Worm (Caenorhabditis elegans) whole organism, L1 larva: ENCODE results near the gene mlh-1.
"Not testable (repeated sequence)": the region's sequence is repeated elsewhere in the genome, so short reads cannot be mapped to it uniquely, and the experiment has no call there.

Experiments used
- aha-1 ChIP-seq: fragments of 150-350 bp; optimal IDR thresholded peaks from 2 replicates; lab custom pipeline; 2014; ENCODE audit warnings: missing biosample characterization, missing genetic modification characterization
- ceh-8 ChIP-seq: fragments of 200-800 bp; sonication (Bioruptor generic); optimal IDR thresholded peaks from 2 replicates; lab custom pipeline; 2018; ENCODE audit warnings: mild to moderate bottlenecking, missing genetic modification characterization, moderate library complexity, missing compliant biosample characterization
- ceh-82 ChIP-seq, 3 experiments: fragments of 150-350 bp in 1 of 3; sonication (generic microtip) in 2 of 3; optimal IDR thresholded peaks; 2 replicates each; lab custom pipeline; 2014 to 2017; ENCODE audit warnings: missing biosample characterization in 3 of 3, missing genetic modification characterization in 3 of 3
- ces-1 ChIP-seq: fragments of 150-350 bp; optimal IDR thresholded peaks from 2 replicates; lab custom pipeline; 2014; ENCODE audit warnings: missing biosample characterization, missing genetic modification reagents, missing genetic modification characterization
- dpl-1 ChIP-seq, 3 experiments: fragments of 150-350 bp in 2 of 3; sonication (generic microtip) in 1 of 3; optimal IDR thresholded peaks; 2 replicates each; lab custom pipeline; 2014 to 2017; ENCODE audit warnings: missing biosample characterization in 3 of 3, missing genetic modification characterization in 3 of 3, missing genetic modification reagents in 3 of 3
- efl-1 ChIP-seq, 4 experiments: fragments of 150-350 bp; optimal IDR thresholded peaks in 3 of 4; peaks in 1 of 4; 1 replicate in 1 of 4; 2 replicates in 3 of 4; lab custom pipeline; 2014; ENCODE audit warnings: missing biosample characterization in 2 of 4, missing genetic modification characterization in 2 of 4, missing genetic modification reagents in 2 of 4
- egl-27 ChIP-seq, 2 experiments: fragments of 150-350 bp in 1 of 2; sonication (generic microtip); optimal IDR thresholded peaks; 3 replicates each; lab custom pipeline; 2017 to 2018; ENCODE audit warnings: missing biosample characterization in 2 of 2, missing genetic modification characterization in 2 of 2, missing genetic modification reagents in 2 of 2
- fkh-8 ChIP-seq: sonication (generic microtip); optimal IDR thresholded peaks from 2 replicates; lab custom pipeline; 2016; ENCODE audit warnings: mild to moderate bottlenecking, missing genetic modification characterization, missing compliant biosample characterization
- grh-1 ChIP-seq: fragments of 200-800 bp; sonication (Bioruptor generic); IDR thresholded peaks from 2 replicates; pipeline ENCODE4 v1.3.6; 2022; ENCODE audit warnings: missing genetic modification reagents, missing genetic modification characterization, missing compliant biosample characterization
- hlh-17 ChIP-seq: fragments of 200-800 bp; sonication (Bioruptor generic); optimal IDR thresholded peaks from 2 replicates; lab custom pipeline; 2018; ENCODE audit warnings: missing genetic modification characterization, mild to moderate bottlenecking, missing compliant biosample characterization, moderate library complexity, borderline replicate concordance
- hlh-4 ChIP-seq: sonication (generic microtip); optimal IDR thresholded peaks from 2 replicates; lab custom pipeline; 2016; ENCODE audit warnings: mild to moderate bottlenecking, missing genetic modification characterization, missing compliant biosample characterization
- hpl-2 ChIP-seq: fragments of 150-350 bp; optimal IDR thresholded peaks from 2 replicates; lab custom pipeline; 2014; ENCODE audit warnings: missing biosample characterization, missing genetic modification reagents, missing genetic modification characterization
- irx-1 ChIP-seq: sonication (generic microtip); optimal IDR thresholded peaks from 2 replicates; lab custom pipeline; 2016; ENCODE audit warnings: missing genetic modification characterization, missing compliant biosample characterization
- lin-14 ChIP-seq: fragments of 200-800 bp; sonication (Bioruptor generic); optimal IDR thresholded peaks from 2 replicates; lab custom pipeline; 2018; ENCODE audit warnings: mild to moderate bottlenecking, missing genetic modification characterization, moderate library complexity, missing compliant biosample characterization
- lin-35 ChIP-seq, 2 experiments: fragments of 150-350 bp; optimal IDR thresholded peaks; 2 replicates each; lab custom pipeline; 2014; ENCODE audit warnings: missing biosample characterization in 2 of 2, missing genetic modification characterization in 2 of 2, missing genetic modification reagents in 2 of 2
- mef-2 ChIP-seq: fragments of 150-350 bp; optimal IDR thresholded peaks from 2 replicates; lab custom pipeline; 2014; ENCODE audit warnings: missing biosample characterization, missing genetic modification characterization
- nhr-11 ChIP-seq: fragments of 150-350 bp; optimal IDR thresholded peaks from 2 replicates; lab custom pipeline; 2014; ENCODE audit warnings: missing biosample characterization, missing genetic modification characterization
- nhr-47 ChIP-seq: sonication (generic microtip); optimal IDR thresholded peaks from 2 replicates; lab custom pipeline; 2016; ENCODE audit warnings: mild to moderate bottlenecking, missing genetic modification characterization, moderate library complexity, missing compliant biosample characterization
- nhr-90 ChIP-seq: sonication (generic microtip); optimal IDR thresholded peaks from 2 replicates; lab custom pipeline; 2016; ENCODE audit warnings: mild to moderate bottlenecking, missing genetic modification characterization, missing compliant biosample characterization; ENCODE audit not compliant: poor library complexity
- pag-3 ChIP-seq: sonication (generic microtip); optimal IDR thresholded peaks from 2 replicates; lab custom pipeline; 2017; ENCODE audit warnings: missing genetic modification characterization, mild to moderate bottlenecking, missing compliant biosample characterization, antibody characterized with exemption, borderline replicate concordance; ENCODE audit not compliant: insufficient read depth
- pqm-1 ChIP-seq: sonication (generic microtip); optimal IDR thresholded peaks from 3 replicates; lab custom pipeline; 2017; ENCODE audit warnings: missing biosample characterization, missing genetic modification characterization
- skn-1 ChIP-seq: fragments of 150-350 bp; optimal IDR thresholded peaks from 2 replicates; lab custom pipeline; 2014; ENCODE audit warnings: missing biosample characterization, missing genetic modification characterization
- snpc-4 ChIP-seq: fragments of 150-350 bp; optimal IDR thresholded peaks from 2 replicates; lab custom pipeline; 2014; ENCODE audit warnings: missing biosample characterization, missing genetic modification characterization
- snu-23 ChIP-seq: sonication (generic microtip); optimal IDR thresholded peaks from 2 replicates; lab custom pipeline; 2016; ENCODE audit warnings: missing genetic modification characterization, missing compliant biosample characterization
- sox-4 ChIP-seq: sonication (generic microtip); optimal IDR thresholded peaks from 2 replicates; lab custom pipeline; 2016; ENCODE audit warnings: missing genetic modification characterization, missing compliant biosample characterization
- swsn-7 ChIP-seq: sonication (generic microtip); optimal IDR thresholded peaks from 2 replicates; lab custom pipeline; 2016; ENCODE audit warnings: missing genetic modification characterization, missing compliant biosample characterization
- tbx-2 ChIP-seq: sonication (generic microtip); optimal IDR thresholded peaks from 2 replicates; lab custom pipeline; 2016; ENCODE audit warnings: missing genetic modification characterization, missing compliant biosample characterization
- unc-130 ChIP-seq: fragments of 150-350 bp; optimal IDR thresholded peaks from 2 replicates; lab custom pipeline; 2017; ENCODE audit warnings: missing biosample characterization, missing genetic modification characterization, inconsistent platforms
- unc-30 ChIP-seq: sonication (generic microtip); optimal IDR thresholded peaks from 2 replicates; lab custom pipeline; 2017; ENCODE audit warnings: missing biosample characterization, missing genetic modification characterization
- ztf-4 ChIP-seq: fragments of 150-350 bp; optimal IDR thresholded peaks from 2 replicates; lab custom pipeline; 2014; ENCODE audit warnings: missing biosample characterization, missing genetic modification characterization

The mlh-1 gene

DNA sequence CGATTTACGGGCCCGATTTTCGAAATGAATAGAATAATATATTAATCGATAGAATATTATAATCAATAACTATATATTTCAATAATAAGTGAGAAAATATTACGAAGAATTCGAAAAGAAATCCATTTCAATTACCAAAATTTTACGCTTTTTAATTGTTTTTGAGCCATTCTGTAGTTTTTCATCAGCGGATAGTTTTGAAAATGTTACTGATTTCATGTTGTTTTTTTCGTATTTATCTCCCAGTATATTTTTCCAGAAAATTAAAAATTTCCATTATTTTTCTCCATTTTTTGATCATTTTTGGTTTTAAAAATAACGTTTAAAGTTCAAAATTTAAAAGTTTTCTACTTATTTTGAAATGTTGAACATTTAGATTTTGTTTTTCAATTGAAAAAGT is 8.7 kb downstream of the mlh-1 start, which contains the start of gene T28A8.3:
T28A8.3 (plus strand) TSS at position 301 of the 400 bp plus-strand sequence.
- TF ChIP-seq nhr-47 (no peak), egl-27 (tag; optimal IDR thresholded peaks at IDR 0.05; lab: Kevin White, UChicago) (no peak), pag-3 (tag; lab: Kevin White, UChicago) (no peak), ceh-8 (GFP tag; lab: Kevin White, UChicago) (no peak), aha-1 (tag; lab: Kevin White, UChicago) (no peak), ztf-4 (tag; lab: Kevin White, UChicago) (no peak), snu-23 (no peak), lin-14 (GFP tag; lab: Kevin White, UChicago) (no peak), snpc-4 (no peak)
- TF ChIP-seq, all 84 proteins: peak for 0

ce11 chrIII:13503379-13503778 is 11.0 kb downstream of the mlh-1 start, which contains the start of gene T28A8.4:
T28A8.4 (plus strand) TSS chrIII:13503679.
- TF ChIP-seq hlh-17 (GFP tag; lab: Kevin White, UChicago) (no peak), hpl-2 (GFP tag; lab: Kevin White, UChicago) (no peak), nhr-47 (no peak), tbx-2 (tag; lab: Kevin White, UChicago) (no peak), unc-130 (tag; lab: Kevin White, UChicago) (no peak), dpl-1 (GFP tag; optimal IDR thresholded peaks at IDR 0.05; lab: Kevin White, UChicago) (no peak), egl-27 (tag; optimal IDR thresholded peaks at IDR 0.05; lab: Kevin White, UChicago) (no peak), ceh-82 (tag; optimal IDR thresholded peaks at IDR 0.05; lab: Kevin White, UChicago) (no peak), hlh-4 (no peak)

- TF ChIP-seq fkh-8 (tag; lab: Kevin White, UChicago) = no peak
- no peak for TF ChIP-seq irx-1
- TF ChIP-seq hlh-17 (GFP tag; lab: Kevin White, UChicago) = no peak
- no peak for TF ChIP-seq sox-4 (tag; lab: Kevin White, UChicago)
- TF ChIP-seq ztf-4 (tag; lab: Kevin White, UChicago) = no peak
- TF ChIP-seq unc-30 (tag; lab: Kevin White, UChicago) = no peak
- no peak for TF ChIP-seq nhr-90 (tag; lab: Kevin White, UChicago)
- no peak for TF ChIP-seq pqm-1
- TF ChIP-seq ces-1 (GFP tag; lab: Kevin White, UChicago) = no peak
These were observed 11.9 kb downstream of the mlh-1 start, which contains the start of gene T28A8.8 for ce11 chrIII:13502513-13502912. T28A8.8 (plus strand) TSS chrIII:13502813.

DNA sequence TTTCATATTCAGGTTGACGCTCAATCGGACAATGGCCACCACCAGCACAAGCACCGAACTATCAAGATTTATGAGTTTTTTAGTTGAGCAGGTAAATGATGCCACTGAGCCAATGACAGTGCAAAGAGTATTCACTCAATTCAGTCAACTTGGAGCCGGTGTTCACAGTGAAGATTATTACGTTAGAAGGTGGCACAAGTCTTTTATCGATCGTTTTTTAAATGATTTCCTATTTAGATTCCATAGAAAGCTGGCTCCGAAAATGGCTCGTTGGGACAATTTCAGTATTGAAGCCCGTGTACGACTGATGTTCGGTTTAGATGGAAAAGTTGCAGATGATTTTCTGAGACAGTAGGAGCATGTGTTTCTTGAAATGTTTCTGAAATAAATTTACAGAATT is 12.8 kb downstream of the mlh-1 start, which contains the start of gene T28A8.5:
T28A8.5 (plus strand) TSS at position 32 of the 400 bp plus-strand sequence.
- no peak for TF ChIP-seq efl-1 (optimal IDR thresholded peaks at IDR 0.05; lab: Kevin White, UChicago)
- TF ChIP-seq efl-1 (GFP tag; optimal IDR thresholded peaks at IDR 0.05 in 1 of 2; lab: Kevin White, UChicago) = peak in 1 of 2 experiments; percentile 84
- TF ChIP-seq ztf-4 (tag; lab: Kevin White, UChicago) = no peak
- TF ChIP-seq swsn-7 (tag; lab: Kevin White, UChicago) = no peak
- TF ChIP-seq lin-35 (GFP tag; optimal IDR thresholded peaks at IDR 0.05; lab: Kevin White, UChicago) = no peak
- TF ChIP-seq, all 84 proteins: peak for 1

- TF ChIP-seq grh-1 (GFP tag; lab: Robert Waterston, UW); nhr-11 (tag; lab: Kevin White, UChicago); mef-2 (tag; lab: Kevin White, UChicago): not testable (repeated sequence)
- TF ChIP-seq, all 84 proteins: peak for 0; not testable (repeated sequence) for 84
These were observed 15.5 kb downstream of the mlh-1 start, which contains the start of gene T28A8.6 for ce11 chrIII:13498899-13499298. T28A8.6 (plus strand) TSS chrIII:13499199.

ce11 chrIII:13495571-13495970 is 18.8 kb downstream of the mlh-1 start, which contains the start of gene T28A8.2:
T28A8.2 (minus strand) TSS chrIII:13495671.
- TF ChIP-seq skn-1 (tag; lab: Kevin White, UChicago) (no peak), fkh-8 (tag; lab: Kevin White, UChicago) (no peak)
